Worm (Caenorhabditis elegans): ENCODE measurements around the gene clec-126.

DNA sequence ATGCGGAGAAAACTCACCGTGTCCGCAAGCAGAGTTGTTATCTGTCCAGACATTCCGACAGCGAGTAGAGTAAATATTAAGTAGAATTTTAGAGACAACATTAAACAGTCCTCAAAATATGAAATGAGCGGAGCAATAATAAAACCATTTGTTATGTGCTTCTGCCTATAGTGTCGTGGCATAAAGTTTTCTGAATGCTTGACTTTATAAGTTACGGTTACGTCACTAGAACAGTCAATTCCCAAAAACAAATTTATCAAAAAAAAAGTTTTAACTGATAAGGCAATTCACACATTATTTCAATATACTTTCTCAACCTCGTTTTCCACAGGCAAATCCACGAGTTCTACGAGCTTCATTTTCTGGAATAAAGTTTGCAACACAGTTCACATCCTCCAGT lies 49.8 kb downstream of the clec-126 start, which contains the start of gene clec-127:
- TF ChIP-seq ceh-13 (GFP tag; optimal IDR thresholded peaks at IDR 0.05) (no peak), flt-1 (GFP tag; IDR thresholded peaks at IDR 0.05) (no peak), tbx-37 (GFP tag; conservative IDR thresholded peaks at IDR 0.05) (no peak), ama-1 (optimal IDR thresholded peaks at IDR 0.05) (no peak), ets-7 (tag; optimal IDR thresholded peaks at IDR 0.05) (no peak)

Data from whole organism, early embryonic.